Fruit fly (Drosophila melanogaster): ENCODE measurements around the gene Crk.

dm6 chr4:210011-210649, at the start of gene Crk:
- no peak for TF ChIP-seq CG8478 (optimal IDR thresholded peaks at IDR 0.05)
- no peak for TF ChIP-seq CTCF (optimal IDR thresholded peaks at IDR 0.05)
